Worm (Caenorhabditis elegans) whole organism, mixed stage, embryonic: Measurements from ENCODE around the gene islo-1.

Experiments
- M03D4.4 ChIP-seq: sonication (generic microtip); optimal IDR thresholded peaks from 2 replicates; lab custom pipeline; 2017; ENCODE audit warnings: mild to moderate bottlenecking, missing genetic modification characterization, missing compliant biosample characterization
- bed-3 ChIP-seq: fragments of 200-800 bp; sonication (Bioruptor generic); optimal IDR thresholded peaks from 3 replicates; lab custom pipeline; 2018; ENCODE audit warnings: mild to moderate bottlenecking, missing genetic modification characterization, moderate library complexity, missing compliant biosample characterization
- blmp-1 ChIP-seq: fragments of 150-350 bp; optimal IDR thresholded peaks from 2 replicates; lab custom pipeline; 2014; ENCODE audit warnings: missing biosample characterization, missing genetic modification characterization
- ceh-39 ChIP-seq: fragments of 150-350 bp; optimal IDR thresholded peaks from 2 replicates; lab custom pipeline; 2014; ENCODE audit warnings: missing biosample characterization, missing genetic modification characterization
- ceh-43 ChIP-seq: fragments of 200-800 bp; sonication (Bioruptor generic); optimal IDR thresholded peaks from 2 replicates; lab custom pipeline; 2018; ENCODE audit warnings: mild to moderate bottlenecking, missing genetic modification characterization, moderate library complexity, missing compliant biosample characterization
- ceh-83 ChIP-seq: fragments of 200-800 bp; sonication (Bioruptor generic); optimal IDR thresholded peaks from 2 replicates; lab custom pipeline; 2018; ENCODE audit warnings: mild to moderate bottlenecking, missing genetic modification characterization, missing compliant biosample characterization
- ces-1 ChIP-seq: fragments of 150-350 bp; optimal IDR thresholded peaks from 2 replicates; lab custom pipeline; 2014; ENCODE audit warnings: missing biosample characterization, missing genetic modification reagents, missing genetic modification characterization
- cnd-1 ChIP-seq: fragments of 200-800 bp; sonication (Bioruptor generic); optimal IDR thresholded peaks from 2 replicates; lab custom pipeline; 2018; ENCODE audit warnings: mild to moderate bottlenecking, missing genetic modification characterization, missing compliant biosample characterization
- drap-1 ChIP-seq: fragments of 200-800 bp; sonication (Bioruptor generic); optimal IDR thresholded peaks from 3 replicates; lab custom pipeline; 2018; ENCODE audit warnings: mild to moderate bottlenecking, missing genetic modification characterization, missing compliant biosample characterization
- elt-1 ChIP-seq: sonication (generic microtip); optimal IDR thresholded peaks from 2 replicates; lab custom pipeline; 2017; ENCODE audit warnings: missing genetic modification characterization, mild to moderate bottlenecking, missing compliant biosample characterization, antibody characterized with exemption, moderate library complexity, borderline replicate concordance; ENCODE audit not compliant: insufficient read depth
- elt-3 ChIP-seq: fragments of 150-350 bp; optimal IDR thresholded peaks from 2 replicates; lab custom pipeline; 2014; ENCODE audit warnings: missing biosample characterization, missing genetic modification characterization
- flh-1 ChIP-seq: fragments of 200-800 bp; sonication (Bioruptor generic); optimal IDR thresholded peaks from 2 replicates; lab custom pipeline; 2018; ENCODE audit warnings: mild to moderate bottlenecking, missing genetic modification characterization, moderate library complexity, missing compliant biosample characterization
- ham-2 ChIP-seq: fragments of 200-800 bp; sonication (Bioruptor generic); optimal IDR thresholded peaks from 2 replicates; lab custom pipeline; 2018; ENCODE audit warnings: mild to moderate bottlenecking, missing genetic modification characterization, missing compliant biosample characterization
- hlh-1 ChIP-seq: fragments of 150-350 bp; optimal IDR thresholded peaks from 2 replicates; lab custom pipeline; 2014; ENCODE audit warnings: missing biosample characterization, missing genetic modification reagents, missing genetic modification characterization
- lin-13 ChIP-seq: fragments of 150-350 bp; optimal IDR thresholded peaks from 2 replicates; lab custom pipeline; 2014; ENCODE audit warnings: missing biosample characterization, missing genetic modification characterization
- lsy-2 ChIP-seq: fragments of 150-350 bp; optimal IDR thresholded peaks from 2 replicates; lab custom pipeline; 2014; ENCODE audit warnings: missing biosample characterization, missing genetic modification characterization
- mab-5 ChIP-seq: fragments of 150-350 bp; optimal IDR thresholded peaks from 2 replicates; lab custom pipeline; 2014; ENCODE audit warnings: missing biosample characterization, missing genetic modification characterization
- mep-1 ChIP-seq: fragments of 150-350 bp; optimal IDR thresholded peaks from 2 replicates; lab custom pipeline; 2017; ENCODE audit warnings: missing biosample characterization, missing genetic modification reagents, missing genetic modification characterization, inconsistent platforms
- mls-2 ChIP-seq: sonication (generic microtip); optimal IDR thresholded peaks from 2 replicates; lab custom pipeline; 2016; ENCODE audit warnings: mild to moderate bottlenecking, missing genetic modification characterization, moderate library complexity, missing compliant biosample characterization
- nhr-2 ChIP-seq: fragments of 150-350 bp; optimal IDR thresholded peaks from 2 replicates; lab custom pipeline; 2014; ENCODE audit warnings: missing biosample characterization, missing genetic modification characterization
- nhr-237 ChIP-seq: fragments of 150-350 bp; optimal IDR thresholded peaks from 2 replicates; lab custom pipeline; 2014; ENCODE audit warnings: missing biosample characterization, missing genetic modification characterization
- nhr-28 ChIP-seq: fragments of 150-350 bp; optimal IDR thresholded peaks from 2 replicates; lab custom pipeline; 2014; ENCODE audit warnings: missing biosample characterization, missing genetic modification characterization
- nhr-76 ChIP-seq: sonication (generic microtip); optimal IDR thresholded peaks from 2 replicates; lab custom pipeline; 2017; ENCODE audit warnings: missing biosample characterization, missing genetic modification characterization
- pha-4 ChIP-seq: fragments of 150-350 bp; optimal IDR thresholded peaks from 2 replicates; lab custom pipeline; 2018; ENCODE audit warnings: missing biosample characterization, missing genetic modification reagents, missing genetic modification characterization
- snpc-4 ChIP-seq: fragments of 150-350 bp; optimal IDR thresholded peaks from 2 replicates; lab custom pipeline; 2014; ENCODE audit warnings: missing biosample characterization, missing genetic modification characterization
- sptf-1 ChIP-seq: sonication (generic microtip); optimal IDR thresholded peaks from 2 replicates; lab custom pipeline; 2017; ENCODE audit warnings: mild to moderate bottlenecking, missing genetic modification characterization, moderate library complexity, missing compliant biosample characterization
- tbx-8 ChIP-seq: fragments of 200-800 bp; sonication (Bioruptor generic); optimal IDR thresholded peaks from 2 replicates; lab custom pipeline; 2018; ENCODE audit warnings: mild to moderate bottlenecking, missing genetic modification characterization, moderate library complexity, missing compliant biosample characterization
- unc-39 ChIP-seq: fragments of 150-350 bp; optimal IDR thresholded peaks from 2 replicates; lab custom pipeline; 2014; ENCODE audit warnings: missing biosample characterization, missing genetic modification characterization
- unc-62 ChIP-seq: fragments of 150-350 bp; optimal IDR thresholded peaks from 2 replicates; lab custom pipeline; 2014; ENCODE audit warnings: missing biosample characterization, missing genetic modification reagents, missing genetic modification characterization
- zip-8 ChIP-seq: fragments of 150-350 bp; optimal IDR thresholded peaks from 2 replicates; lab custom pipeline; 2014; ENCODE audit warnings: missing biosample characterization, missing genetic modification characterization
- ztf-11 ChIP-seq: fragments of 150-350 bp; optimal IDR thresholded peaks from 2 replicates; lab custom pipeline; 2014; ENCODE audit warnings: missing biosample characterization, missing genetic modification characterization

islo-1 gene

DNA sequence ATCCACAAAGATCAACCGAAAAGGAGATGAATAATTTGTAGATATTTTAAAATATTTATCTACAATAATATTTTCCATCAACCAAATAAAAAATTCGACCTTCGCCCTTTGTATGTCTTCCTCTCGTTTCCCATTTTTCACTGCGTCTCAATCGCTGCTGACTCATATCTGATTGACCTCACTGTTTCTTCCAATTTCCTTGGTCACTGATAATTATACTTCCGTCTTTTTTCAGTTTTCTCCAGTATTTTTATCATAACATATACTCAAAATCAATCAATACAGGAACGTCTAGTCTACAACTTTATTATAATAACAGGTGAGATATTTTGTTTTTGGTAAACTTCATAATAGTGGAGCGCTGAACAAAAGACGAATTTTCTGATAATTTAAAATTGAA, 2.8 kb downstream of the islo-1 start, which contains the start of gene pmk-3:
TSS of gene pmk-3 (plus strand) at position 236 of the 400 bp plus-strand sequence.
- no peak for TF ChIP-seq snpc-4
- no peak for TF ChIP-seq mls-2 (tag; lab: Kevin White, UChicago)
- TF ChIP-seq nhr-2 (tag; lab: Kevin White, UChicago): no peak
- TF ChIP-seq ztf-11 (tag; lab: Kevin White, UChicago): no peak
- TF ChIP-seq M03D4.4 (tag; lab: Kevin White, UChicago): no peak
- TF ChIP-seq nhr-28 (tag; lab: Kevin White, UChicago): no peak

DNA sequence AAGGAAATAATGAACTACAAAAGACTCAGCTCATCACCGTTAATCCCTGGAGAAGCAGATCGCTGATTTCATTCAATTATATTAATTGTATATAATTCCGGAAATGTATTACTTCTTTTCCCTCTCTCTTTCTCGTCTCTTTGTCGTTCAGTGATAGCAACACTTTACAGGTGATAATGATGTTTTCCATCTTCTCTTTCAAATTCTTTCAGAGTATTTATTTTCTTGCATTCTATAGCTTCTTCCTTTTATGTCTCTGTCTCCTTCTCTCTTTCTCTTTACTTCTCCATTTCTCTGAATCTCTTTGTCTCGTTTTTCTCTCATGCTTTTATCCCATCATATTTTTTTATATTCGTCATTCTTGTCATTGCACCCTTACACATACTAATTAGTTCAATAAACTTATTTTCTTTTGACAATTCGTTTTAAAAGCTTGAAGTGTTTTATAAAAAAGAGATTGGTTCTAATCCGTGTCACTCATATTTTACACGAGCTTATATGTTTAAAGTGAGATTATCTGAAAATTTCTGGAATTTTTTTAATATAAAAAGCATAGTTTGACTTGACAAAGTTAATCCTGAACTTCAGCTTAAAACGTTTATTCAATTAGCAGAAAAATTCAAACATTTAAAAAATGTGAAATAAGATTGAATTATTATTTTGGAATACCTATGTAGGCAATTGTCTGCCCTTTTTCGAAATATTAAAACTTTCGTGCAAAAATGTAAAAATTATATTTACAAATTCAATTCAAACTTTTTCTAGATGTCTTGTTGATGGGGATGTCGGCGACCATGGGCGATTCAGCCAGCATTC, 6.8 kb downstream of the islo-1 start, which contains the start of gene pmk-2:
TSS of gene pmk-2 (plus strand) at position 766 of the 816 bp plus-strand sequence.
- TF ChIP-seq cnd-1 (tag; lab: Kevin White, UChicago) (no peak), lin-13 (tag; lab: Kevin White, UChicago) (no peak), ces-1 (GFP tag; lab: Kevin White, UChicago) (peak; percentile 69), bed-3 (no peak), nhr-237 (tag; lab: Kevin White, UChicago) (no peak), lsy-2 (tag; lab: Kevin White, UChicago) (no peak)

DNA sequence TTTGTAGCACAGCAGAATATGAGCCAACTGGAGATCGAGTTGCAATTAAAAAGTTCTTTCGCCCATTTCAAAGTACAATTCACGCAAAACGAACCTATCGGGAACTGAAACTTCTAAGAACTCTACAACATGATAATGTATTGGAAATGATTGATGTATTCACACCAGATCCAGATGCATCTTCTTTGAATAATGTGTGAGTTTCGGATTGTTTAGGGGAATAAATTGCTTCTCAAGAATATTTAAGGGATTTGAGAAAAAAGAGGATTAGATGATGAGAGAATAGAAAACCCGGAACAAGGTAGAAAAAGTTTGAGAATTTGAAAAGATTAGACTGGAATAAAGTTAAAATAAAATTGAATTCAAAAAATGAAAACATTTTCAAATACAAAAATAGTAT, 8.2 kb downstream of the islo-1 start:
- TF ChIP-seq M03D4.4 (tag; lab: Kevin White, UChicago): no peak
- TF ChIP-seq unc-39 (tag; lab: Kevin White, UChicago): no peak
- no peak for TF ChIP-seq sptf-1
- TF ChIP-seq hlh-1 (tag; lab: Kevin White, UChicago): no peak
- no peak for TF ChIP-seq mep-1 (tag; lab: Kevin White, UChicago)
- no peak for TF ChIP-seq zip-8 (tag; lab: Kevin White, UChicago)
- TF ChIP-seq nhr-28 (tag; lab: Kevin White, UChicago): no peak
- no peak for TF ChIP-seq elt-3
- TF ChIP-seq mab-5 (tag; lab: Kevin White, UChicago): no peak
- TF ChIP-seq elt-1 (tag; lab: Kevin White, UChicago): no peak
- TF ChIP-seq nhr-76: no peak
- TF ChIP-seq tbx-8 (GFP tag; lab: Kevin White, UChicago): no peak
- TF ChIP-seq ceh-43 (GFP tag; lab: Kevin White, UChicago): no peak
- no peak for TF ChIP-seq ceh-83
- no peak for TF ChIP-seq nhr-237 (tag; lab: Kevin White, UChicago)
- TF ChIP-seq lin-13 (tag; lab: Kevin White, UChicago): no peak
- TF ChIP-seq drap-1 (GFP tag; lab: Kevin White, UChicago): no peak
- TF ChIP-seq blmp-1 (tag; lab: Kevin White, UChicago): no peak

DNA sequence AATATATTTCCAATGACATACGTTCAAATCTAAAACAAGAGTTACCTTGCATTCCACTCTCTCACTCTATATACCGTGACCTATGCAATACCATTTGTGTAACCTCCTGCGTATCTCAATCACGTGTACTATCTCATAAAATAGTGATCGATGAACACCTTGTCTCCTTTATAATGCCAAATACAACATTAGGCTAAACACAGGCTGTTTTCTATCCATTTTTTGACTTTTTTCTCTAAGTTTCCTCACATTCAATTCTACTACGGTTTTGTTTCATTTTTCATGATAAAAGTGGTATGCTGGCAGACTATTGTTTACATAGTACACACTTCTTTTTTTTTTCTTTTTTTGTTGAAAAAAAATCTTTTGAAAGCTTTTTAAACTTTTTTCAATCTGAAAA, 10.1 kb downstream of the islo-1 start:
- no peak for TF ChIP-seq unc-62 (GFP tag; lab: Kevin White, UChicago)
- TF ChIP-seq blmp-1 (tag; lab: Kevin White, UChicago): no peak
- no peak for TF ChIP-seq bed-3
- TF ChIP-seq ceh-39 (tag; lab: Kevin White, UChicago): peak; percentile 83
- TF ChIP-seq, all 35 proteins: peak for 1

DNA sequence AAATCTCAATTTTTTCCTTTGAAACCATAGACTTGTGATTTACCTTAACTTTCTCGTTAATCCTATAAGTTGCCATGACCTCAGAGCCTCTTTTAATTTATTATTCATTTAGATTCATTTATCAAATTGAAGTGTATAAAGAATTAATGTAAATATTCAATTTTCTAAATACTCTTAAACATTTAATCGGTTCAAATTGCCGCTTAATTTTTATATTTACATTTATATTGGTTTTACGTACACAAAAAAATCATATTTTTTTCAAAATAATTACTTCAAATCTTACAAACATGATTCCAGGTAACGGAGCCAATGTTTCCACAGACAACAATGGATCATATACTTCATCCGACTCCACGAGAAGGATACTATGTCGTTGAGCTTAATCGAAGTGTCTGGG, 12.3 kb downstream of the islo-1 start, which contains the start of gene pmk-1:
TSS of gene pmk-1 (plus strand) at position 301 of the 400 bp plus-strand sequence.
- TF ChIP-seq snpc-4 (no peak), zip-8 (tag; lab: Kevin White, UChicago) (no peak), nhr-28 (tag; lab: Kevin White, UChicago) (no peak), flh-1 (GFP tag; lab: Kevin White, UChicago) (no peak), tbx-8 (GFP tag; lab: Kevin White, UChicago) (no peak), ceh-43 (GFP tag; lab: Kevin White, UChicago) (no peak), mep-1 (tag; lab: Kevin White, UChicago) (no peak), blmp-1 (tag; lab: Kevin White, UChicago) (no peak), mls-2 (tag; lab: Kevin White, UChicago) (no peak), pha-4 (tag; lab: Kevin White, UChicago) (no peak), unc-62 (GFP tag; lab: Kevin White, UChicago) (no peak), lin-13 (tag; lab: Kevin White, UChicago) (no peak), mab-5 (tag; lab: Kevin White, UChicago) (no peak), ham-2 (GFP tag; lab: Kevin White, UChicago) (no peak), M03D4.4 (tag; lab: Kevin White, UChicago) (no peak)
- TF ChIP-seq, all 35 proteins: peak for 0
